Worm (Caenorhabditis elegans): ENCODE measurements around the gene cnx-1.

DNA sequence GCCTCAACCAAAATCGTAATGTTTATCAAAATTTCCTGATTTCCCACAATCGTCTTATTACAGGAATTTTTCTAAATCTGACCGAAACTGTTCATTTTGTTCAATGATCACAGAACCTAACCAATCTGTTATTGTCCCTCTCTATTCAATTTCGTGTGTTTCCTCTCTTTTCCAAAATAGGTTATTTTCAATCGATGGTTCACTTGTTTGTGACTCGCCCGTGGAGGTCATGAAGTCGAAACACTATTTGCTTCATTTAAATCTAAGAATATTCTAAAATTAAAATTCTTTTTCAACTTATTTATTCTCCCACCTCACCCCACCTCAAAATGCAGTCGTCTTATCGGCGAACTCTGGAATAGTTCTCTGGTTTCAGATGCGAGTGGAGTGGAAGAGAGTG, 33.9 kb upstream of the cnx-1 start:
- TF ChIP-seq elt-3 (tag; optimal IDR thresholded peaks at IDR 0.05) (no peak), nhr-28 (tag; optimal IDR thresholded peaks at IDR 0.05) (no peak), unc-62 (GFP tag; optimal IDR thresholded peaks at IDR 0.05) (no peak)
